Worm (Caenorhabditis elegans): ENCODE data around the gene C09G5.13.

DNA sequence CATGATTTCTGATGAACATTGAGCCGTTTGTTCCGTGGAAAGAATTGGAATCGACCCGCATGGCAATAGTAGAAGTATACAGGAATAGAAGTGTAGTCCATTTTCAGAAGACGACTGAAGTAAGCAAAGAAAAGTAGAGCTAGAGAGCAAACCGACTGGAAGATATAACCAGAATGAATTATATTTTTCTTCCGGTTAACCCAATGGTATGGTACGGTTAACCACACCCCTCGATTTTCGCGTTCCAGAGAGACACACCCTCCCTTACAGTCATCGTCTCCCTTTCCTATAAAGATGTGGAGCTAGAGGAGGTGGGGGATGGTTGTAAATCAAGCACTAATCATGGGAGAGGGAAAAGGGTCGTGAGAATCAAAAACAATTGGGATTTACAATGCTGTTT, 5.8 kb downstream of the C09G5.13 start, which contains the start of gene C09G5.14:
- TF ChIP-seq peb-1 (tag; optimal IDR thresholded peaks at IDR 0.05) (no peak), ztf-11 (tag; optimal IDR thresholded peaks at IDR 0.05) (no peak)

Data from whole organism, L2 larva.